Worm (Caenorhabditis elegans) whole organism, young adult: ENCODE measurements around the gene dot-1.3.

Experiments used
- C06A6.2 ChIP-seq: fragments of 200-800 bp; sonication (Bioruptor generic); conservative IDR thresholded peaks from 2 replicates; pipeline ENCODE4 v1.3.6; 2022; ENCODE audit warnings: missing genetic modification characterization, missing compliant biosample characterization
- Y53G8AR.9 ChIP-seq: fragments of 200-800 bp; sonication (Bioruptor generic); conservative IDR thresholded peaks from 2 replicates; pipeline ENCODE4 v1.3.6; 2022; ENCODE audit warnings: missing genetic modification reagents, missing genetic modification characterization, missing compliant biosample characterization
- ama-1 ChIP-seq, 3 experiments: fragments of 150-350 bp in 1 of 3; sonication (generic microtip) in 2 of 3; optimal IDR thresholded peaks; 2 replicates each; lab custom pipeline; 2014 to 2018; ENCODE audit warnings: missing biosample characterization in 2 of 3, missing genetic modification characterization in 2 of 3, missing genetic modification reagents in 2 of 3
- cebp-1 ChIP-seq, 2 experiments: fragments of 200-800 bp in 1 of 2; sonication (Bioruptor generic) in 1 of 2; sonication (generic microtip) in 1 of 2; IDR thresholded peaks in 1 of 2; optimal IDR thresholded peaks in 1 of 2; 2 replicates each; pipeline versions ENCODE4 v1.3.6 to Lab custom; 2017 to 2022; ENCODE audit warnings: missing compliant biosample characterization in 2 of 2, missing genetic modification characterization in 2 of 2, mild to moderate bottlenecking in 1 of 2, missing genetic modification reagents in 1 of 2, moderate library complexity in 1 of 2
- die-1 ChIP-seq: sonication (generic microtip); optimal IDR thresholded peaks from 2 replicates; lab custom pipeline; 2016; ENCODE audit warnings: missing genotype, mild to moderate bottlenecking, missing genetic modification characterization, missing compliant biosample characterization
- dpff-1 ChIP-seq: sonication (generic microtip); optimal IDR thresholded peaks from 2 replicates; lab custom pipeline; 2017; ENCODE audit warnings: mild to moderate bottlenecking, missing genetic modification characterization, missing compliant biosample characterization
- efl-1 ChIP-seq: fragments of 150-350 bp; optimal IDR thresholded peaks from 2 replicates; lab custom pipeline; 2014; ENCODE audit warnings: missing biosample characterization, missing genetic modification reagents, missing genetic modification characterization
- egl-18 ChIP-seq: fragments of 200-800 bp; sonication (Bioruptor generic); IDR thresholded peaks from 2 replicates; pipeline ENCODE4 v1.3.6; 2022; ENCODE audit warnings: missing genetic modification reagents, missing genetic modification characterization, missing compliant biosample characterization
- hsf-1 ChIP-seq: fragments of 200-800 bp; sonication (Bioruptor generic); IDR thresholded peaks from 2 replicates; pipeline ENCODE4 v1.3.6; 2022; ENCODE audit warnings: missing genetic modification reagents, missing genetic modification characterization, missing compliant biosample characterization
- mel-28 ChIP-seq: sonication (generic microtip); optimal IDR thresholded peaks from 2 replicates; lab custom pipeline; 2016; ENCODE audit warnings: borderline replicate concordance, mild to moderate bottlenecking, missing genetic modification characterization, missing compliant biosample characterization
- snpc-1.3 ChIP-seq: sonication (generic microtip); optimal IDR thresholded peaks from 2 replicates; lab custom pipeline; 2017; ENCODE audit warnings: missing genetic modification characterization, mild to moderate bottlenecking, missing compliant biosample characterization, antibody characterized with exemption, moderate library complexity, missing genotype, missing genetic modification reagents; ENCODE audit not compliant: insufficient read depth
- snpc-4 ChIP-seq, 5 experiments: fragments of 150-350 bp in 1 of 5; sonication (generic microtip) in 4 of 5; optimal IDR thresholded peaks; 2 replicates each; lab custom pipeline; 2014 to 2018; ENCODE audit warnings: missing genetic modification characterization in 5 of 5, missing biosample characterization in 3 of 5, antibody characterized with exemption in 2 of 5, mild to moderate bottlenecking in 2 of 5, missing compliant biosample characterization in 2 of 5, missing genotype in 2 of 5, moderate library complexity in 2 of 5, missing genetic modification reagents in 1 of 5
- xnd-1 ChIP-seq: sonication (generic microtip); optimal IDR thresholded peaks from 2 replicates; lab custom pipeline; 2016; ENCODE audit warnings: missing genotype, missing genetic modification reagents, missing genetic modification characterization, missing compliant biosample characterization
- zfh-2 ChIP-seq: fragments of 200-800 bp; sonication (Bioruptor generic); conservative IDR thresholded peaks from 2 replicates; pipeline ENCODE4 v1.3.6; 2022; ENCODE audit warnings: missing genetic modification reagents, missing genetic modification characterization, missing compliant biosample characterization

ce11 chrX:12326424-12326823 lies 23.8 kb upstream of the dot-1.3 start, which contains the start of gene srd-41:
- no peak for TF ChIP-seq xnd-1 (tag; lab: Kevin White, UChicago)
- TF ChIP-seq dpff-1 (tag; lab: Kevin White, UChicago): no peak
- TF ChIP-seq zfh-2 (GFP tag; lab: Robert Waterston, UW): no peak
- no peak for TF ChIP-seq Y53G8AR.9
- no peak for TF ChIP-seq snpc-4 (GFP tag; optimal IDR thresholded peaks at IDR 0.05; lab: Kevin White, UChicago)
- no peak for TF ChIP-seq snpc-4 (tag; optimal IDR thresholded peaks at IDR 0.05; lab: Kevin White, UChicago)
- no peak for TF ChIP-seq mel-28 (tag; lab: Kevin White, UChicago)
- no peak for TF ChIP-seq snpc-1.3 (tag; lab: Kevin White, UChicago)
- TF ChIP-seq cebp-1 (GFP tag; IDR thresholded peaks at IDR 0.05; lab: Robert Waterston, UW): no peak
- TF ChIP-seq cebp-1 (tag; optimal IDR thresholded peaks at IDR 0.05; lab: Kevin White, UChicago): no peak
- TF ChIP-seq efl-1: no peak
- no peak for TF ChIP-seq egl-18 (GFP tag; lab: Robert Waterston, UW)
- no peak for TF ChIP-seq ama-1 (optimal IDR thresholded peaks at IDR 0.05; lab: Kevin White, UChicago)
- no peak for TF ChIP-seq ama-1 (GFP tag; optimal IDR thresholded peaks at IDR 0.05; lab: Kevin White, UChicago)
- TF ChIP-seq hsf-1 (GFP tag; lab: Robert Waterston, UW): no peak
- no peak for TF ChIP-seq die-1 (tag; lab: Kevin White, UChicago)
- no peak for TF ChIP-seq C06A6.2 (GFP tag; lab: Robert Waterston, UW)
